Worm (Caenorhabditis elegans): Measurements from ENCODE around the gene nhr-188.

nhr-188 gene

DNA sequence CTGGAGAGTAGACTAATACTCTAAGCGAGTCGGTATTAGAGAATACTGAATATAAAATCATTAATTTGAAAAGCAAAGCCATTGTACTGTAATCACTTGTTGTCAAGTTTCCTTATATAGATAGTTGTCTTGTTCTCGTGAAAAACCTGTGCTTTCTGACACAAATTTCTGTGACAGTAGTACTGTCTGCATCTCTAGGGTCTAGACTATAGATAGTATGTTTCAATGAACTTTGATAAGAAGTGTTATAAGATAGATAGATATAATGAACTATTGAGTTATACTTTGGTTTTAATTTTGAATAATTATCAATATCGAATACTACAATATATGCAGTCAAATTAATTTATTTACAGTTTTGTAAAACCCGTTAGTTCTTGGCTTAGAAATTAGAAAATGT, 13.7 kb downstream of the nhr-188 start, which contains the start of gene ugt-32:
Gene ugt-32 (minus strand): TSS at position 82 of the 400 bp plus-strand sequence.
- TF ChIP-seq ceh-19 (GFP tag; optimal IDR thresholded peaks at IDR 0.05) (no peak), K09A11.1 (tag; optimal IDR thresholded peaks at IDR 0.05; ENCODE audit: insufficient read depth) (no peak), madf-2 (tag; optimal IDR thresholded peaks at IDR 0.05) (no peak), rnt-1 (tag; optimal IDR thresholded peaks at IDR 0.05) (no peak), dve-1 (tag; optimal IDR thresholded peaks at IDR 0.05) (no peak), T23F11.4 (GFP tag; optimal IDR thresholded peaks at IDR 0.05) (no peak), ref-2 (tag; optimal IDR thresholded peaks at IDR 0.05) (no peak), ceh-22 (tag; optimal IDR thresholded peaks at IDR 0.05) (no peak), nhr-11 (tag; optimal IDR thresholded peaks at IDR 0.05) (no peak), tbx-7 (tag; optimal IDR thresholded peaks at IDR 0.05) (no peak), ztf-16 (tag; optimal IDR thresholded peaks at IDR 0.05) (no peak), lim-6 (tag; optimal IDR thresholded peaks at IDR 0.05) (no peak), pha-4 (tag; optimal IDR thresholded peaks at IDR 0.05) (no peak), fax-1 (tag; optimal IDR thresholded peaks at IDR 0.05) (no peak), Y22D7AL.16 (tag; optimal IDR thresholded peaks at IDR 0.05) (no peak)

DNA sequence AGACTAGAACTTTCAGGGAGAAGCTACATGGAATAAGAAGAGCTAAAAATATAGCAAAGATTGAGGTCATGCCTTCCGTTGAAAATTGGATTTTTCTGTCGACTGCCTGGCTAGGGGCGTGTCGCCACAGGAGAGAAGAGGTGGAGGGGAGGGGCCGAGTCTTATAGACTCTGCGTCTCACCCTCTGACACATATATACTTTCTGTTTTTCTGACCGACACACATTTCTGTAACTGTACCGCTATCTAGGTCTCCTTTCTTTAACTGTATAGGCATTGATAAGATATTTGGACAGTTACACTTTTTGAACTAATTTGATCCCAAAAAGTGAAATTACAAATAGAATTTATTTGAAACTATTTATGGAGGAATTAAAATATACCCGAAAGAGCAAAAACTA, 16.2 kb downstream of the nhr-188 start:
- no peak for TF ChIP-seq fkh-10 (GFP tag; optimal IDR thresholded peaks at IDR 0.05)
- no peak for TF ChIP-seq Y22D7AL.16 (tag; optimal IDR thresholded peaks at IDR 0.05)
- TF ChIP-seq ama-1 (optimal IDR thresholded peaks at IDR 0.05) = no peak

DNA sequence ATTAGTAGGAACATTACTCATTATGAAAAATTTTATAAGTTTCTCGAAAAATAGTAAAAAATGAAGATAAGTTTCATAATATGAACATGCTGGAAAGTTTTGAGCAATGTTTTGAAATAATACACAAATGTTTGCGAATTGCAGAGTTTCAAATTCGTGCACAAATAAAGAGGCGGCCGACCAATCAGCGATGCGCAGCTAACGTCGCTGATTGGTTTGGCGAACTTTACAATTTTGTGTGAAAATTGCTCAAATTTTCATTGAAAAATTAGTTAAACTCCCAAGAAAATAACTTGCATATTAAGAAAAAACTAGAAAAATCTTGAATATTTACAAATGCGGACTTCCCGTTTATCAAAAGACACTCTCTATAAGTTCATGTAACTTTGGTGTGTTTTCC, 25.0 kb downstream of the nhr-188 start:
- TF ChIP-seq nfya-1 (tag; optimal IDR thresholded peaks at IDR 0.05) = peak; percentile 78
- no peak for TF ChIP-seq ceh-6 (GFP tag; optimal IDR thresholded peaks at IDR 0.05)

DNA sequence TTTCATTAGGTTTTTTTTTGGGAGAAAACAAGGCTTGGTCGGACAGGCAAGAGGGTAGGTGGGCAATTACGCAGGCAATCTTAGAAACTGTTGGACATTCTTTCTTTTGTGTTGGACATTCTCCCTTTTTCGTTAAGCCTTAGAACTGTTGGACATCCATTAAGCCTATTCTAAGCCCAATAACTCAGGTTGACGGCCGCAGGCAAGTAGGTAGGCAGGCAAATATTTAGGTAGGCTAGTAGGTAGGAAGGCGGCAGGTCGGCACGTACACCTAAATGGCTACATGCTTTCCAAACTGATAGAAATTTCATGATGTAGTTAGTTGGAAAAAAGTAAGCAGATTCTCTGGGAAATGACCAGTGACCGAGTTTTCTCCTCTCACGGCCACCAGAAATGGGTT, 25.6 kb downstream of the nhr-188 start:
- TF ChIP-seq hlh-8 (tag; optimal IDR thresholded peaks at IDR 0.05) = no peak
- TF ChIP-seq pros-1 (tag; optimal IDR thresholded peaks at IDR 0.05) = no peak
- no peak for TF ChIP-seq T23F11.4 (GFP tag; optimal IDR thresholded peaks at IDR 0.05)
- no peak for TF ChIP-seq pha-4 (tag; optimal IDR thresholded peaks at IDR 0.05)
- TF ChIP-seq tbx-7 (tag; optimal IDR thresholded peaks at IDR 0.05) = no peak
- no peak for TF ChIP-seq pha-2 (tag; optimal IDR thresholded peaks at IDR 0.05)
- TF ChIP-seq K09A11.1 (tag; optimal IDR thresholded peaks at IDR 0.05; ENCODE audit: insufficient read depth) = no peak
- no peak for TF ChIP-seq elt-2 (tag; optimal IDR thresholded peaks at IDR 0.05)
- TF ChIP-seq ceh-24 (tag; optimal IDR thresholded peaks at IDR 0.05) = no peak
- TF ChIP-seq ref-2 (tag; optimal IDR thresholded peaks at IDR 0.05) = no peak
- TF ChIP-seq ceh-31 (tag; optimal IDR thresholded peaks at IDR 0.05) = no peak
- no peak for TF ChIP-seq rnt-1 (tag; optimal IDR thresholded peaks at IDR 0.05)
- no peak for TF ChIP-seq ceh-45 (GFP tag; IDR thresholded peaks at IDR 0.05)
- no peak for TF ChIP-seq npax-4 (tag; optimal IDR thresholded peaks at IDR 0.05)
- no peak for TF ChIP-seq dmd-4 (tag; optimal IDR thresholded peaks at IDR 0.05; ENCODE audit: borderline replicate concordance)
- TF ChIP-seq ztf-16 (tag; optimal IDR thresholded peaks at IDR 0.05) = no peak
- no peak for TF ChIP-seq fkh-6 (tag; optimal IDR thresholded peaks at IDR 0.05)
- no peak for TF ChIP-seq ceh-18 (tag; optimal IDR thresholded peaks at IDR 0.05)
- no peak for TF ChIP-seq fkh-10 (GFP tag; optimal IDR thresholded peaks at IDR 0.05)
- TF ChIP-seq K02D7.2 (tag; optimal IDR thresholded peaks at IDR 0.05) = no peak

DNA sequence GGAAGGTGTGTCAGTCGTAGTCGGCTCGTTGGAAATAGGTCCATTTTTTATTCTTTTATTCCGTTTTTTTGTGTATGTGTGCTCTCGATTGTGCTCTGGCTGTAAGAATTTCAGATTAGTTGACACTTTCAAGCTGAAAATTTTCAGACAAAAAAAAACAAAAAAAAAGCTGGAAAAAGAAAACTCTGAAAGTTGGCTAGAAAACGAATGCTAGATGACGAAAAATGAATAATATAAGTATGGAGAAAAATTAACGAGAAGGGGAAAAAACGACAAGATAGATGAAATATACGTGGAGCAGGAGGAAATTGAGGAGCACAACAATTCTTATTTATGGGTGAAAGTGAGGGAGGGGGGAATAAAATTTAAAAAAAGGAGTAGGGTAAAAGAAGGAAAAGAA, 26.0 kb downstream of the nhr-188 start, which contains the start of gene H10D18.5:
Gene H10D18.5 (minus strand): TSS at position 101 of the 400 bp plus-strand sequence.
- no peak for TF ChIP-seq fkh-6 (tag; optimal IDR thresholded peaks at IDR 0.05)
- no peak for TF ChIP-seq ttx-3 (tag; optimal IDR thresholded peaks at IDR 0.05)
- TF ChIP-seq madf-2 (tag; optimal IDR thresholded peaks at IDR 0.05) = no peak
- TF ChIP-seq K02D7.2 (tag; optimal IDR thresholded peaks at IDR 0.05) = no peak
- no peak for TF ChIP-seq sdc-2 (tag; optimal IDR thresholded peaks at IDR 0.05)
- TF ChIP-seq tbx-2 (tag; optimal IDR thresholded peaks at IDR 0.05) = no peak
- no peak for TF ChIP-seq sox-2 (GFP tag; IDR thresholded peaks at IDR 0.05)
- no peak for TF ChIP-seq ets-4 (tag; optimal IDR thresholded peaks at IDR 0.05)
- TF ChIP-seq zip-5 (tag; optimal IDR thresholded peaks at IDR 0.05) = no peak
- no peak for TF ChIP-seq unc-86 (tag; optimal IDR thresholded peaks at IDR 0.05)
- no peak for TF ChIP-seq pat-9 (tag; optimal IDR thresholded peaks at IDR 0.05)
- no peak for TF ChIP-seq ceh-9 (tag; optimal IDR thresholded peaks at IDR 0.05)
- no peak for TF ChIP-seq ref-2 (tag; optimal IDR thresholded peaks at IDR 0.05)
- TF ChIP-seq K09A11.1 (tag; optimal IDR thresholded peaks at IDR 0.05; ENCODE audit: insufficient read depth) = no peak
- TF ChIP-seq eyg-1 (tag; optimal IDR thresholded peaks at IDR 0.05) = no peak
- no peak for TF ChIP-seq npax-4 (tag; optimal IDR thresholded peaks at IDR 0.05)
- TF ChIP-seq ama-1 (optimal IDR thresholded peaks at IDR 0.05) = no peak
- TF ChIP-seq pha-4 (tag; optimal IDR thresholded peaks at IDR 0.05) = no peak
